Worm (Caenorhabditis elegans): Measurements from ENCODE around the gene pho-1.

Gene pho-1

DNA sequence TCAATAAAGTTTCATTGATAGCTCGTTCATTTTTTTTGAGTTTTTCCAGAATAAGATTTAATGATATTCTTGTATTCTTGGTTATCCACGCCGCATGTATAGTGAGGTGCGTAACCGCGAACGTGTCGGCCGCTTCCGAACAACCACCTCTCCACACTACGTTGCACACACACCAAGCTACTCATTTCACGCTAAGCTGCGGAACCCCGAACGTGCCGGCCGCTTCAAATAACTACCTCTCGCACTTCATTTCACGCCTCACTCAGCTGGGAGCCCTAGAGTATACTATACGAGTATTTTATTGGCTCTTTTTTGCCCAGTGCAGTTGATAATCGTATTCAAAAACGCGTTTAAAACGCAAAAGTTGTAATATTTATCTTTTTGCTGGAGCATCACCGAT lies 35.4 kb downstream of the pho-1 start:
- TF ChIP-seq elt-2 (tag; optimal IDR thresholded peaks at IDR 0.05) = peak; percentile 40
- TF ChIP-seq snpc-4 (tag; optimal IDR thresholded peaks at IDR 0.05) = peak; percentile 78
- TF ChIP-seq nfya-1 (tag; optimal IDR thresholded peaks at IDR 0.05; ENCODE audit: insufficient read depth) = peak; percentile 6

- TF ChIP-seq ceh-16 (tag; optimal IDR thresholded peaks at IDR 0.05) = no peak
- no peak for TF ChIP-seq unc-62 (GFP tag; optimal IDR thresholded peaks at IDR 0.05)
- no peak for TF ChIP-seq egl-5 (tag; optimal IDR thresholded peaks at IDR 0.05)
- TF ChIP-seq fkh-10 (GFP tag; optimal IDR thresholded peaks at IDR 0.05) = no peak
- no peak for TF ChIP-seq ceh-28 (tag; optimal IDR thresholded peaks at IDR 0.05)
- TF ChIP-seq snpc-4 (tag; optimal IDR thresholded peaks at IDR 0.05) = no peak
- TF ChIP-seq fkh-2 (tag; optimal IDR thresholded peaks at IDR 0.05) = no peak
- no peak for TF ChIP-seq pqm-1 (tag; optimal IDR thresholded peaks at IDR 0.05)
- no peak for TF ChIP-seq nhr-25 (tag; optimal IDR thresholded peaks at IDR 0.05)
These were observed 36.1 kb downstream of the pho-1 start, which contains the start of gene msp-50 for ce11 chrII:5199497-5199896. TSS of gene msp-50 (plus strand) at chrII:5199797.

ce11 chrII:5195504-5195903 lies 40.1 kb downstream of the pho-1 start, which contains the start of gene C34F11.5:
TSS of gene C34F11.5 (plus strand) at chrII:5195804.
- TF ChIP-seq mdl-1 (tag; optimal IDR thresholded peaks at IDR 0.05) (no peak), hmg-11 (tag; optimal IDR thresholded peaks at IDR 0.05) (no peak), nhr-43 (tag; optimal IDR thresholded peaks at IDR 0.05; ENCODE audit: poor library complexity, severe bottlenecking) (no peak), egl-5 (tag; optimal IDR thresholded peaks at IDR 0.05) (no peak), lin-15B (tag; optimal IDR thresholded peaks at IDR 0.05) (no peak), lsy-12 (tag; optimal IDR thresholded peaks at IDR 0.05) (no peak), pqm-1 (tag; optimal IDR thresholded peaks at IDR 0.05) (no peak), jun-1 (tag; optimal IDR thresholded peaks at IDR 0.05) (no peak), nhr-77 (tag; optimal IDR thresholded peaks at IDR 0.05) (no peak), elt-1 (tag; optimal IDR thresholded peaks at IDR 0.05) (no peak), nhr-11 (tag; optimal IDR thresholded peaks at IDR 0.05) (no peak), eor-1 (tag; optimal IDR thresholded peaks at IDR 0.05) (no peak), nhr-25 (tag; optimal IDR thresholded peaks at IDR 0.05) (no peak), ceh-28 (tag; optimal IDR thresholded peaks at IDR 0.05) (no peak)

DNA sequence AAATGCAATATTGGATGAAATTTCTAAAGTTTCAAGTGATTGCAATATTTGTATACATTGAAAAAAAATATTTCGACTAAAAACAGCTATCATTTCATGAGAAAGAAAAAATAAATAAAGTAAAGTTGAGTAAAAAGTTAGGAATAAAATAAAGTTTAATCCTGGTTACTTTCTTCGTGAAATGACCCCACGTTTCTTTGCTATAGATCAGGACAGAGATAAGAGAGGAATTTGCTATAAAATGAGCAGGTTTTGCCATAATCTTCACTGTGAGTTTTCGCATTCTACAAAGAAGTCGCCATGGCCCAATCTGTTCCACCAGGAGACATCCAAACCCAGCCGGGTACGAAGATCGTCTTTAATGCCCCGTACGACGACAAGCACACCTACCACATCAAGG lies 41.6 kb downstream of the pho-1 start, which contains the start of gene msp-49:
Gene msp-49, plus strand, starts transcription at position 301 of the 400 bp plus-strand sequence.
- no peak for TF ChIP-seq lin-39 (tag; optimal IDR thresholded peaks at IDR 0.05)
- TF ChIP-seq nhr-237 (tag; optimal IDR thresholded peaks at IDR 0.05) = no peak
- TF ChIP-seq jun-1 (tag; optimal IDR thresholded peaks at IDR 0.05) = no peak
- TF ChIP-seq ceh-28 (tag; optimal IDR thresholded peaks at IDR 0.05) = no peak
- no peak for TF ChIP-seq fkh-10 (GFP tag; optimal IDR thresholded peaks at IDR 0.05)

- TF ChIP-seq pha-4 (tag; optimal IDR thresholded peaks at IDR 0.05) = peak; percentile 10
- TF ChIP-seq jun-1 (tag; optimal IDR thresholded peaks at IDR 0.05) = peak; percentile 45
- TF ChIP-seq ceh-28 (tag; optimal IDR thresholded peaks at IDR 0.05) = no peak
- TF ChIP-seq fos-1 (tag; optimal IDR thresholded peaks at IDR 0.05) = no peak
- no peak for TF ChIP-seq ceh-9 (tag; optimal IDR thresholded peaks at IDR 0.05)
- TF ChIP-seq pqm-1 (tag; optimal IDR thresholded peaks at IDR 0.05) = peak; percentile 92
- peak; percentile 99 for TF ChIP-seq elt-2 (tag; optimal IDR thresholded peaks at IDR 0.05)
These were observed 43.9 kb downstream of the pho-1 start for ce11 chrII:5191766-5192165.

ce11 chrII:5187934-5188333 lies 47.7 kb downstream of the pho-1 start:
- TF ChIP-seq egl-5 (tag; optimal IDR thresholded peaks at IDR 0.05) (no peak), nhr-77 (tag; optimal IDR thresholded peaks at IDR 0.05) (no peak), nhr-237 (tag; optimal IDR thresholded peaks at IDR 0.05) (no peak), mdl-1 (tag; optimal IDR thresholded peaks at IDR 0.05) (no peak), zag-1 (tag; optimal IDR thresholded peaks at IDR 0.05) (no peak), ZK546.5 (tag; optimal IDR thresholded peaks at IDR 0.05) (no peak), lin-15B (tag; optimal IDR thresholded peaks at IDR 0.05) (no peak), fkh-2 (tag; optimal IDR thresholded peaks at IDR 0.05) (no peak), elt-2 (tag; optimal IDR thresholded peaks at IDR 0.05) (no peak), ama-1 (optimal IDR thresholded peaks at IDR 0.05) (no peak), egl-27 (tag; optimal IDR thresholded peaks at IDR 0.05) (no peak), snpc-4 (tag; optimal IDR thresholded peaks at IDR 0.05) (no peak), skn-1 (tag; optimal IDR thresholded peaks at IDR 0.05) (no peak), fkh-10 (GFP tag; optimal IDR thresholded peaks at IDR 0.05) (no peak), hmg-11 (tag; optimal IDR thresholded peaks at IDR 0.05) (no peak), mml-1 (tag; optimal IDR thresholded peaks at IDR 0.05) (no peak), lsy-12 (tag; optimal IDR thresholded peaks at IDR 0.05) (no peak), tbx-2 (tag; optimal IDR thresholded peaks at IDR 0.05) (no peak)

Measured in whole organism, L3 larva.